Worm (Caenorhabditis elegans) whole organism, midembryonic: ENCODE results near the gene ttr-35.

Experiments used
- cog-1 ChIP-seq: sonication (generic microtip); optimal IDR thresholded peaks from 2 replicates; lab custom pipeline; 2016; ENCODE audit warnings: missing genetic modification characterization, missing compliant biosample characterization
- flt-1 ChIP-seq: fragments of 200-800 bp; sonication (Bioruptor generic); IDR thresholded peaks from 2 replicates; pipeline ENCODE4 v1.3.6; 2022; ENCODE audit warnings: missing genetic modification characterization, missing compliant biosample characterization
- klf-2 ChIP-seq: fragments of 200-800 bp; sonication (Bioruptor generic); conservative IDR thresholded peaks from 2 replicates; pipeline ENCODE4 v1.3.6; 2022; ENCODE audit warnings: missing genetic modification reagents, missing genetic modification characterization, missing compliant biosample characterization
- med-1 ChIP-seq: sonication (generic microtip); optimal IDR thresholded peaks from 2 replicates; lab custom pipeline; 2017; ENCODE audit warnings: missing genetic modification characterization, mild to moderate bottlenecking, missing compliant biosample characterization, antibody characterized with exemption, missing genetic modification reagents; ENCODE audit not compliant: insufficient read depth
- ref-1 ChIP-seq: fragments of 200-800 bp; sonication (Bioruptor generic); conservative IDR thresholded peaks from 2 replicates; pipeline ENCODE4 v1.3.6; 2022; ENCODE audit warnings: missing genetic modification reagents, missing genetic modification characterization, missing compliant biosample characterization
- tab-1 ChIP-seq: fragments of 200-800 bp; sonication (Bioruptor generic); IDR thresholded peaks from 2 replicates; pipeline ENCODE4 v1.3.6; 2022; ENCODE audit warnings: missing genetic modification characterization, missing compliant biosample characterization
- ztf-23 ChIP-seq: fragments of 200-800 bp; sonication (Bioruptor generic); IDR thresholded peaks from 2 replicates; pipeline ENCODE4 v1.3.6; 2022; ENCODE audit warnings: missing genetic modification reagents, missing genetic modification characterization, missing compliant biosample characterization
- ztf-29 ChIP-seq: fragments of 200-800 bp; sonication (Bioruptor generic); IDR thresholded peaks from 2 replicates; pipeline ENCODE4 v1.3.6; 2022; ENCODE audit warnings: missing genetic modification reagents, missing genetic modification characterization, missing compliant biosample characterization

DNA sequence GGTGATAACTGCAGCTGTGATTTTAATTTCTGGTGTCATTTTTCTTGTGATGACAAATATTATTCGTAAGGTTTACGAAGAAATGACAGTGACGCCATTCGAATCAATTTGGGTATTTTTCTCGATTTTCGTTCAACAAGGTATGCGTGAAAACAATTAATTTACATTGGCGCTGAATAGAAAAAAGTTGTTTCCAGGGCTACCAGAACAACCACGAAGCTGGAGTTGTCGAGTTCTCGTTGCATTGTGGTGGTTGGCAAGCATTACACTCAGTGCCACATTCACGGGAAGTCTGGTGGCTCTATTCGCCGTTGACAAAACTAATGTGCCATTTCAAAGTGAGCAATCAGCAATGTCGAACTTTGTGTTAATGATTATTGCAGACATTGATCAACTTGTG, 4.4 kb upstream of the ttr-35 start:
- TF ChIP-seq tab-1 (no peak), ref-1 (GFP tag; lab: Robert Waterston, UW) (no peak), cog-1 (tag; lab: Kevin White, UChicago) (no peak), flt-1 (no peak), med-1 (no peak), klf-2 (GFP tag; lab: Robert Waterston, UW) (no peak), ztf-29 (GFP tag; lab: Robert Waterston, UW) (no peak), ztf-23 (no peak)
